Worm (Caenorhabditis elegans): ENCODE measurements around the gene C16C8.19.

Gene C16C8.19

ce11 chrII:3504717-3505116 lies 46.4 kb downstream of the C16C8.19 start, which contains the start of gene cyh-1:
Gene cyh-1 (plus strand): TSS chrII:3505017.
- no peak for TF ChIP-seq ceh-82 (tag; optimal IDR thresholded peaks at IDR 0.05)
- TF ChIP-seq lsy-12 (tag; optimal IDR thresholded peaks at IDR 0.05) = no peak
- no peak for TF ChIP-seq nhr-237 (tag; optimal IDR thresholded peaks at IDR 0.05)
- TF ChIP-seq egl-27 (tag; optimal IDR thresholded peaks at IDR 0.05) = no peak
- TF ChIP-seq nhr-12 (tag; optimal IDR thresholded peaks at IDR 0.05) = no peak
- no peak for TF ChIP-seq lin-39 (tag; optimal IDR thresholded peaks at IDR 0.05)
- TF ChIP-seq nhr-23 (tag; optimal IDR thresholded peaks at IDR 0.05) = no peak
- no peak for TF ChIP-seq elt-1 (tag; optimal IDR thresholded peaks at IDR 0.05)
- TF ChIP-seq ama-1 (optimal IDR thresholded peaks at IDR 0.05) = no peak
- TF ChIP-seq snpc-4 (tag; optimal IDR thresholded peaks at IDR 0.05) = no peak
- TF ChIP-seq pqm-1 (tag; optimal IDR thresholded peaks at IDR 0.05) = no peak
- TF ChIP-seq fkh-2 (tag; optimal IDR thresholded peaks at IDR 0.05) = no peak
- no peak for TF ChIP-seq unc-62 (GFP tag; optimal IDR thresholded peaks at IDR 0.05)
- TF ChIP-seq elt-3 (tag; optimal IDR thresholded peaks at IDR 0.05) = no peak
- TF ChIP-seq egl-5 (tag; optimal IDR thresholded peaks at IDR 0.05) = no peak
- TF ChIP-seq fkh-10 (GFP tag; optimal IDR thresholded peaks at IDR 0.05) = no peak
- TF ChIP-seq nhr-76 (tag; optimal IDR thresholded peaks at IDR 0.05) = no peak
- TF ChIP-seq mml-1 (tag; optimal IDR thresholded peaks at IDR 0.05) = no peak
